Comparison of ENCODE assay signal across 1 fruit fly cellular context in genomic region chrX:6706570-6707306, dm6.
TF ChIP-seq lines count a peak whose summit lies in the region.

No protein-coding gene starts in this region.

TF ChIP-seq in whole organism, embryonic, 481 proteins besides CTCF, POLR2A, EP300 and RAD21 (continued from another document):
- TF ChIP-seq sd (tag; optimal IDR thresholded peaks at IDR 0.05; lab: Kevin White, UChicago) (peak; percentile 36), CG8388 (GFP tag; optimal IDR thresholded peaks at IDR 0.05; lab: Kevin White, UChicago) (peak; percentile 83), ATbp (GFP tag; optimal IDR thresholded peaks at IDR 0.05; lab: Kevin White, UChicago) (peak; percentile 8), grau (tag; optimal IDR thresholded peaks at IDR 0.05; lab: Kevin White, UChicago) (peak; percentile 16), jing (GFP tag; optimal IDR thresholded peaks at IDR 0.05; lab: Kevin White, UChicago) (no peak), CG12769 (tag; optimal IDR thresholded peaks at IDR 0.05; lab: Kevin White, UChicago) (peak; percentile 91), twi (tag; optimal IDR thresholded peaks at IDR 0.05; lab: Kevin White, UChicago) (peak; percentile 34), CG15514 (GFP tag; optimal IDR thresholded peaks at IDR 0.05; lab: Kevin White, UChicago) (peak; percentile 24), CG10543 (GFP tag; optimal IDR thresholded peaks at IDR 0.05; lab: Kevin White, UChicago) (peak; percentile 37), psq (GFP tag; optimal IDR thresholded peaks at IDR 0.05; lab: Kevin White, UChicago) (peak; percentile 31), Deaf1 (tag; optimal IDR thresholded peaks at IDR 0.05; lab: Kevin White, UChicago) (peak; percentile 89), CG4328 (GFP tag; optimal IDR thresholded peaks at IDR 0.05; lab: Kevin White, UChicago) (no peak), Hmr (GFP tag; optimal IDR thresholded peaks at IDR 0.05; lab: Kevin White, UChicago) (peak; percentile 27), CG5180 (GFP tag; optimal IDR thresholded peaks at IDR 0.05; lab: Kevin White, UChicago) (peak; percentile 97), CG2199 (GFP tag; IDR thresholded peaks at IDR 0.05; lab: Robert Waterston, UW) (peak; percentile 44; the same call in 1 of the 3 replicates), lab (GFP tag; optimal IDR thresholded peaks at IDR 0.05; lab: Kevin White, UChicago) (peak; percentile 49), CG1529 (GFP tag; optimal IDR thresholded peaks at IDR 0.05; lab: Kevin White, UChicago) (no peak), CG2678 (tag; optimal IDR thresholded peaks at IDR 0.05; lab: Kevin White, UChicago) (peak; percentile 22), Med (GFP tag; lab: Kevin White, UChicago) (peak; percentile 6)
TF ChIP-seq in whole organism, embryonic: peak in this region for 30.
